Worm (Caenorhabditis elegans) whole organism, L1 larva: ENCODE measurements around the gene M05D6.3.

Experiments used
- alr-1 ChIP-seq: fragments of 200-800 bp; sonication (Bioruptor generic); optimal IDR thresholded peaks from 2 replicates; lab custom pipeline; 2018; ENCODE audit warnings: borderline replicate concordance, mild to moderate bottlenecking, missing genetic modification characterization, missing compliant biosample characterization
- blmp-1 ChIP-seq: fragments of 150-350 bp; optimal IDR thresholded peaks from 2 replicates; lab custom pipeline; 2014; ENCODE audit warnings: missing biosample characterization, missing genetic modification characterization
- lin-35 ChIP-seq, 2 experiments: fragments of 150-350 bp; optimal IDR thresholded peaks; 2 replicates each; lab custom pipeline; 2014; ENCODE audit warnings: missing biosample characterization in 2 of 2, missing genetic modification characterization in 2 of 2, missing genetic modification reagents in 2 of 2
- mab-9 ChIP-seq: fragments of 200-800 bp; sonication (Bioruptor generic); IDR thresholded peaks from 2 replicates; pipeline ENCODE4 v1.3.6; 2022; ENCODE audit warnings: missing genetic modification reagents, missing genetic modification characterization, missing compliant biosample characterization
- nhr-12 ChIP-seq: sonication (generic microtip); optimal IDR thresholded peaks from 2 replicates; lab custom pipeline; 2017; ENCODE audit warnings: missing biosample characterization, missing genetic modification characterization
- nhr-237 ChIP-seq: fragments of 150-350 bp; optimal IDR thresholded peaks from 2 replicates; lab custom pipeline; 2014; ENCODE audit warnings: missing biosample characterization, missing genetic modification characterization
- rnt-1 ChIP-seq: sonication (generic microtip); optimal IDR thresholded peaks from 2 replicates; lab custom pipeline; 2016; ENCODE audit warnings: mild to moderate bottlenecking, missing genetic modification characterization, moderate library complexity, missing compliant biosample characterization
- sptf-1 ChIP-seq: fragments of 150-350 bp; optimal IDR thresholded peaks from 2 replicates; lab custom pipeline; 2014; ENCODE audit warnings: missing biosample characterization, missing genetic modification characterization
- unc-86 ChIP-seq: sonication (generic microtip); optimal IDR thresholded peaks from 2 replicates; lab custom pipeline; 2016; ENCODE audit warnings: missing genetic modification characterization, missing compliant biosample characterization
- unc-98 ChIP-seq: fragments of 200-800 bp; sonication (Bioruptor generic); IDR thresholded peaks from 2 replicates; pipeline ENCODE4 v1.3.6; 2022; ENCODE audit warnings: missing genetic modification characterization, missing compliant biosample characterization

DNA sequence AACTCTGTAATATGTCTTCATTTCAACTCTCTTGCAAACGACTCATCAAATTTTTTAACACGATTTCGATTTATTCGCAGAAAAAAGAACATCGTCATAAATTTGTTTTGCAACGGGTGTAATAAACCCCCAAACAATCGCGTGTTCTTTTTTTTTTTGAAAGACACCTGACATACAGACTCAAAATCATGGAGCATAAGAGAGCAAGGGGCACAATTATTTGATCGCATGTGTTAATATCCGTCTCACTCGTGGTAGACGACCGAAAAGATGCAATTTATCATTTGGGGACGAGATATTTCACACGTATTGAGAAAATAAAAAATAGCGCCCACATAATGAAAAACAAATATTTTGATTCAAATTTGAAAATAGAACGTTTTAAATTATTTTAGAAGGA is 20.6 kb downstream of the M05D6.3 start:
- no peak for TF ChIP-seq unc-86 (tag; lab: Kevin White, UChicago)
- TF ChIP-seq nhr-12, result no peak
- no peak for TF ChIP-seq mab-9
- no peak for TF ChIP-seq nhr-237 (tag; lab: Kevin White, UChicago)
- no peak for TF ChIP-seq sptf-1
- no peak for TF ChIP-seq blmp-1 (tag; lab: Kevin White, UChicago)
- no peak for TF ChIP-seq unc-98 (GFP tag; lab: Robert Waterston, UW)
- no peak for TF ChIP-seq alr-1 (tag; lab: Kevin White, UChicago)
- TF ChIP-seq lin-35 (GFP tag; optimal IDR thresholded peaks at IDR 0.05; lab: Kevin White, UChicago), result no peak
- peak; percentile 56 for TF ChIP-seq rnt-1 (tag; lab: Kevin White, UChicago)
